Worm (Caenorhabditis elegans): Measurements from ENCODE around the gene atf-2.

DNA sequence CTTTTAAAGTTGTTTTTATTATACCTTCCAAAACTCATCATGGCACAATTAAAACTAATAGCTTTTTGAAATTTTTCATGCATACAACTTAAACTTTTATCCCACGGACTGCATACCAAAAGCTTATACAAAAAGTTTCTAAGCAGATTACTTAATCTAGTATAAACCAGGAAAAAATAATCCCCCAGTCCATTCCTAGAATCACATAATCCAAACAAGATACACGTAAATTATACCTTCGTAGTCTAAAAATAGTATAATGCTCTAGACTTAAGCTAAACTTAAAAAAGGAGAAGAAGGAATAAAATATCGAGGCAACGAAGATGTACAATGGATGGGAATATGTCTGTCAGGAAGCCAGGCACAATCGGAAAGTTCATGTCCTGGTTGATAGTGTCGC lies 43.4 kb downstream of the atf-2 start:
- TF ChIP-seq B0019.2 (GFP tag; conservative IDR thresholded peaks at IDR 0.05) (no peak), K11D2.4 (GFP tag; IDR thresholded peaks at IDR 0.05) (no peak), F10E7.11 (tag; optimal IDR thresholded peaks at IDR 0.05) (no peak), lin-26 (GFP tag; IDR thresholded peaks at IDR 0.05) (no peak), nhr-90 (tag; optimal IDR thresholded peaks at IDR 0.05) (no peak), snpc-4 (GFP tag; optimal IDR thresholded peaks at IDR 0.05) (no peak), snpc-4 (tag; optimal IDR thresholded peaks at IDR 0.05) (no peak), akir-1 (GFP tag; optimal IDR thresholded peaks at IDR 0.05) (no peak), ama-1 (optimal IDR thresholded peaks at IDR 0.05) (no peak), ama-1 (GFP tag; optimal IDR thresholded peaks at IDR 0.05) (no peak), nfya-2 (GFP tag; IDR thresholded peaks at IDR 0.05) (no peak), hmg-20 (GFP tag; IDR thresholded peaks at IDR 0.05) (no peak)
